Worm (Caenorhabditis elegans): ENCODE results near the gene Y27F2A.8.

DNA sequence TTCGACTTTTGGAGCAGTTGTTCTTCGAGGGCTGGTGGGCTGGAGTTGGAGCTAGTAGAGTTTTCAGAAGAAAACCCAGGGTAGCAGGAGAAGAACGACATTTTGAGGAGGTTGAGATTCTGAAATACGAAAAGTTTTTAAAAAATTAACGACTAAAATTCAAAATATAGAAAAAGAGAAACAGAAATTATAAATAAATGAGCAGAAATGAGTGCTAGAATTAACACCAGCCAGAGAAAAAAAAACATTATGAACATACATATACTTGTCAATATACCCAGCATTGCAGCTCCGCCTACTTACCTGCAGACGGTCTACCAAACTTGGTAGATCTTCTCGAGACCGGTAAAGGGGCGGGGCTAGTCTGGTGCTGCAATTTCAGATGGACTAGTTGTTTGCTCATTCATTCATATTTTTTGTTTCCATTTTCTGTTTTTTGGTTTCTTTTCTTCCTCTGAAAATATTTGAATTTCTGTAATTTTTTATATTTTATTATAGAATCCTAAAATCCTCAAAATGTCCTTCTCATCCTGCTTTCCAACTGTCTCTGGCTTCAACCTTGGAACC is 22.9 kb downstream of the Y27F2A.8 start, which contains the start of the genes ZC239.20 and ZC239.21:
- TF ChIP-seq nhr-237 (tag; optimal IDR thresholded peaks at IDR 0.05) (no peak), sptf-1 (tag; optimal IDR thresholded peaks at IDR 0.05) (no peak), nhr-12 (tag; optimal IDR thresholded peaks at IDR 0.05) (no peak), unc-62 (GFP tag; optimal IDR thresholded peaks at IDR 0.05) (no peak), zip-8 (tag; optimal IDR thresholded peaks at IDR 0.05) (no peak), pha-4 (tag; optimal IDR thresholded peaks at IDR 0.05) (no peak), nhr-2 (tag; optimal IDR thresholded peaks at IDR 0.05) (no peak)
